Fruit fly (Drosophila melanogaster): ENCODE data around the gene drd.

drd gene

DNA sequence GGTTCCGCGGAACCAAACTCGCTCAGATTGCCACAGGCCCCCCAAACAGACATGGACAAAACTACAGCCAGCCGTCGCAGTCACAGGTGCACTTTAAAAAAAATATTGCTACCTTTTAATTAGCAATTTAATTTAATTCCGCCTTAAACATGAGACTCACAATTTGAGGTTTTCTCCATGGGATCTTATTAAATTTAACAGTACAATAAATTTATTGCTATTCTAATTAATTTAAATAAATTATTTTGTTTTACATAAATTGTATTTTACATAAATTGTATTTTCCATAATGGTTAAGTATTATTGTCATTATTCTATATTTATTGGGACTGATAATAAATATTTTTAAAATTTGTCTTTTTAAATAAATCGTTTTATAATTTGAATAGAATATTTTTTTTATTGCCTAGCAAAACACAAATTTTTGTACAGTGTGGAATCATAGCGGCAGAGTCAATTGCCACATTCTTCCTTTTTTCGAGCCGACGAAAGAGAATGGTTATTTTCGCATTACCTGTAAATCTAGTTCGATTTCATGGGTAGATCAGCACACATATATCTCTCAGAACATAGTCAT lies 2.0 kb upstream of the drd start (continued):
- peak; percentile 4 for TF ChIP-seq unpg (GFP tag; optimal IDR thresholded peaks at IDR 0.05)
- TF ChIP-seq CG3281 (GFP tag; optimal IDR thresholded peaks at IDR 0.05) = no peak
- TF ChIP-seq pan (optimal IDR thresholded peaks at IDR 0.05) = no peak
- TF ChIP-seq pan (GFP tag; optimal IDR thresholded peaks at IDR 0.05 in 1 of 2, IDR thresholded peaks at IDR 0.05 in 1 of 2) = no peak
- TF ChIP-seq Hr39 (optimal IDR thresholded peaks at IDR 0.05) = no peak
- TF ChIP-seq CG34422 (GFP tag; IDR thresholded peaks at IDR 0.05) = no peak
- no peak for TF ChIP-seq CG15479 (GFP tag; optimal IDR thresholded peaks at IDR 0.05)
- TF ChIP-seq CG18619 (GFP tag; optimal IDR thresholded peaks at IDR 0.05) = no peak
- TF ChIP-seq row (GFP tag; IDR thresholded peaks at IDR 0.05) = no peak
- no peak for TF ChIP-seq MBD-R2 (GFP tag; IDR thresholded peaks at IDR 0.05)
- TF ChIP-seq phol (tag; optimal IDR thresholded peaks at IDR 0.05) = peak; percentile 22
- 0 out of 2 replicates have a peak, but pooled peaks have one; percentile 13 for TF ChIP-seq Ptx1 (GFP tag; IDR thresholded peaks at IDR 0.05)
- no peak for TF ChIP-seq CG6854 (GFP tag; optimal IDR thresholded peaks at IDR 0.05)
- TF ChIP-seq CG1024 (GFP tag; IDR thresholded peaks at IDR 0.05) = no peak
- no peak for TF ChIP-seq Pdp1 (GFP tag; optimal IDR thresholded peaks at IDR 0.05)
- TF ChIP-seq CG17912 (GFP tag; optimal IDR thresholded peaks at IDR 0.05) = no peak
- TF ChIP-seq CG33557 (GFP tag; optimal IDR thresholded peaks at IDR 0.05) = no peak
- peak; percentile 4 for TF ChIP-seq CG15269 (tag; optimal IDR thresholded peaks at IDR 0.05)
- no peak for TF ChIP-seq grau (tag; optimal IDR thresholded peaks at IDR 0.05)
- no peak for TF ChIP-seq CG17385 (GFP tag; optimal IDR thresholded peaks at IDR 0.05)
- TF ChIP-seq CG4404 (GFP tag; IDR thresholded peaks at IDR 0.05) = no peak
- no peak for TF ChIP-seq pzg (GFP tag; optimal IDR thresholded peaks at IDR 0.05)

DNA sequence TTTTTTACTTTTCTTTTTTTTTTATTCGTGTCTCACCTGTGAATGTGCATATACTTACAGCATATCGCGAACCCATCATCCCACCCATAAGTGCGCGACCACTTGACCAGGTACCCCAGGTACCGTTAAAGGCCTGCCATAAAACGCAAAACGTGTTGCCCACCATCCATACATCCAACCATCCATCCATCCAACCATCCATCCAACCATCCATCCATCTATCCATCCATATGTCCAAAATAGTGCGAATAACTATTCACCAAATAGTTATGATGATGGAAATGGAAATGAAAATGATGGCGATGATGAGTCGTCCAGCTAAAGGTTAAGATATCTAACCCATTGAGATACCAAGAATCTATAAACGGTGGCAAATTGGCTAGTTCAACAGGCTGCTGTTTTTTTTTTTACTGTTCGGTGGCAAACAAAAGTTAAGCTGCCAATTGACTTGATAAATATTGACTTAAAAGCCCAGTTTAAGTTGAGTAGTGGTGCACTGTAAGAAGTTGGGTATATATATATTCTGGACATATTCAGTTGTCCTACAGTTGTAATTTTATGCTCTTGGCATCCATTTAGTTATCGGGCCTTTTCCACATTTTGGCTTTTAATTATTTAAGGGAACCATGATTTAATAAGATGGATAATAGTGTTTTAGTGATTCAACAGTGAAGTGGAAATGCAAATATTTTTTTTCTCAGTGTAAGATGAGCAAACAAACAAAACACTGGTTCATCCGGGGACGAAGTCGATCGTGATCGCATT lies 2.5 kb downstream of the drd start:
- TF ChIP-seq Ptx1 (GFP tag; IDR thresholded peaks at IDR 0.05) (peak; percentile 22; the same call in 1 of the 2 replicates), nau (GFP tag; optimal IDR thresholded peaks at IDR 0.05) (no peak), kah (GFP tag; optimal IDR thresholded peaks at IDR 0.05) (no peak), CG2678 (tag; optimal IDR thresholded peaks at IDR 0.05) (peak; percentile 45), CG7786 (GFP tag; optimal IDR thresholded peaks at IDR 0.05) (no peak), CG8765 (GFP tag; IDR thresholded peaks at IDR 0.05) (no peak), CG17361 (GFP tag; IDR thresholded peaks at IDR 0.05) (0 out of 3 replicates have a peak, but pooled peaks have one; percentile 17), CG7839 (tag; optimal IDR thresholded peaks at IDR 0.05) (peak; percentile 32), eve (GFP tag; optimal IDR thresholded peaks at IDR 0.05) (peak in 1 of 2 experiments; percentile 5), CG3281 (GFP tag; optimal IDR thresholded peaks at IDR 0.05) (peak; percentile 11), sens (GFP tag) (peak; percentile 70), Med (GFP tag) (peak; percentile 77), grau (tag; optimal IDR thresholded peaks at IDR 0.05) (peak; percentile 13), lab (GFP tag; optimal IDR thresholded peaks at IDR 0.05) (peak; percentile 8), pan (optimal IDR thresholded peaks at IDR 0.05) (no peak), pan (GFP tag; optimal IDR thresholded peaks at IDR 0.05 in 1 of 2, IDR thresholded peaks at IDR 0.05 in 1 of 2) (peak in 1 of 2 experiments; percentile 14), gem (tag; optimal IDR thresholded peaks at IDR 0.05) (peak; percentile 44), CG31441 (GFP tag; IDR thresholded peaks at IDR 0.05) (peak; percentile 23; the same call in 1 of the 2 replicates), dmrt99B (tag; optimal IDR thresholded peaks at IDR 0.05) (peak; percentile 32), unpg (GFP tag; optimal IDR thresholded peaks at IDR 0.05) (peak; percentile 12), Opbp (GFP tag; IDR thresholded peaks at IDR 0.05; ENCODE audit: partially characterized antibody) (no peak), dan (GFP tag; IDR thresholded peaks at IDR 0.05) (no peak), Hr51 (GFP tag; optimal IDR thresholded peaks at IDR 0.05) (peak in 1 of 2 experiments; percentile 19), luna (GFP tag; optimal IDR thresholded peaks at IDR 0.05) (no peak), Abd-B (GFP tag; optimal IDR thresholded peaks at IDR 0.05) (no peak), peb (GFP tag; IDR thresholded peaks at IDR 0.05) (no peak), Ada2b (GFP tag; IDR thresholded peaks at IDR 0.05) (0 out of 2 replicates have a peak, but pooled peaks have one; percentile 15), CG13296 (GFP tag; optimal IDR thresholded peaks at IDR 0.05) (peak; percentile 15), Bgb (GFP tag; IDR thresholded peaks at IDR 0.05; ENCODE audit: partially characterized antibody) (no peak), bsh (GFP tag; optimal IDR thresholded peaks at IDR 0.05) (peak in 1 of 2 experiments; percentile 9), Meics (GFP tag; optimal IDR thresholded peaks at IDR 0.05) (peak; percentile 16)
